Worm (Caenorhabditis elegans) whole organism, midembryonic: ENCODE results near the gene T04C12.9.

ENCODE experiments used
- T22C8.4 ChIP-seq: fragments of 200-800 bp; sonication (Bioruptor generic); IDR thresholded peaks from 2 replicates; pipeline ENCODE4 v1.3.6; 2022; ENCODE audit warnings: missing genetic modification characterization, missing compliant biosample characterization
- cog-1 ChIP-seq: sonication (generic microtip); optimal IDR thresholded peaks from 2 replicates; lab custom pipeline; 2016; ENCODE audit warnings: missing genetic modification characterization, missing compliant biosample characterization
- flt-1 ChIP-seq: fragments of 200-800 bp; sonication (Bioruptor generic); IDR thresholded peaks from 2 replicates; pipeline ENCODE4 v1.3.6; 2022; ENCODE audit warnings: missing genetic modification characterization, missing compliant biosample characterization
- klf-2 ChIP-seq: fragments of 200-800 bp; sonication (Bioruptor generic); conservative IDR thresholded peaks from 2 replicates; pipeline ENCODE4 v1.3.6; 2022; ENCODE audit warnings: missing genetic modification reagents, missing genetic modification characterization, missing compliant biosample characterization
- med-1 ChIP-seq: sonication (generic microtip); optimal IDR thresholded peaks from 2 replicates; lab custom pipeline; 2017; ENCODE audit warnings: missing genetic modification characterization, mild to moderate bottlenecking, missing compliant biosample characterization, antibody characterized with exemption, missing genetic modification reagents; ENCODE audit not compliant: insufficient read depth
- ref-1 ChIP-seq: fragments of 200-800 bp; sonication (Bioruptor generic); conservative IDR thresholded peaks from 2 replicates; pipeline ENCODE4 v1.3.6; 2022; ENCODE audit warnings: missing genetic modification reagents, missing genetic modification characterization, missing compliant biosample characterization
- tab-1 ChIP-seq: fragments of 200-800 bp; sonication (Bioruptor generic); IDR thresholded peaks from 2 replicates; pipeline ENCODE4 v1.3.6; 2022; ENCODE audit warnings: missing genetic modification characterization, missing compliant biosample characterization
- ztf-23 ChIP-seq: fragments of 200-800 bp; sonication (Bioruptor generic); IDR thresholded peaks from 2 replicates; pipeline ENCODE4 v1.3.6; 2022; ENCODE audit warnings: missing genetic modification reagents, missing genetic modification characterization, missing compliant biosample characterization
- ztf-29 ChIP-seq: fragments of 200-800 bp; sonication (Bioruptor generic); IDR thresholded peaks from 2 replicates; pipeline ENCODE4 v1.3.6; 2022; ENCODE audit warnings: missing genetic modification reagents, missing genetic modification characterization, missing compliant biosample characterization

DNA sequence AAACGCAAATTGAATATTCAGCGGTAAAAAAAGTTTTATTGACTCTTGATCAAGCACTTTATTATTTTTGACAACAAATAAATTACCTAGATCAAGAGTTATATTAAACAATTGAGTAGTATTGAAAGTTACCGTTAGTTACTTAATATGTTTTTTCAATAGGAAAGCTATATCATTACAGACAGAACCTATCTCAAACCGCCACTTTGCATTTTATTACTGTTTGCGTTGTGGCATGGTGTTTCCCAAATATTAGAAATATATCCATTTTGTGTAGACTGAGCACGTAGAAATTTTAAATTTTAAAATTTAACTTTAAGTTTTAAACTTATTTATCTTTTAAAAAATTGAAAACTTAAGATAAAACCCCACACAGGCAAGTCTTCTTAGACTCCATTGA lies 41.4 kb upstream of the T04C12.9 start:
- TF ChIP-seq klf-2 (GFP tag; lab: Robert Waterston, UW), result no peak
- no peak for TF ChIP-seq ref-1 (GFP tag; lab: Robert Waterston, UW)
- TF ChIP-seq tab-1 (GFP tag; lab: Robert Waterston, UW), result no peak
- no peak for TF ChIP-seq med-1 (GFP tag; lab: Kevin White, UChicago)
- no peak for TF ChIP-seq flt-1 (GFP tag; lab: Robert Waterston, UW)
- no peak for TF ChIP-seq ztf-29
- TF ChIP-seq cog-1, result no peak
- TF ChIP-seq ztf-23, result no peak
- no peak for TF ChIP-seq T22C8.4 (GFP tag; lab: Robert Waterston, UW)
